Worm (Caenorhabditis elegans): ENCODE measurements around the gene T28A11.19.

Gene T28A11.19

DNA sequence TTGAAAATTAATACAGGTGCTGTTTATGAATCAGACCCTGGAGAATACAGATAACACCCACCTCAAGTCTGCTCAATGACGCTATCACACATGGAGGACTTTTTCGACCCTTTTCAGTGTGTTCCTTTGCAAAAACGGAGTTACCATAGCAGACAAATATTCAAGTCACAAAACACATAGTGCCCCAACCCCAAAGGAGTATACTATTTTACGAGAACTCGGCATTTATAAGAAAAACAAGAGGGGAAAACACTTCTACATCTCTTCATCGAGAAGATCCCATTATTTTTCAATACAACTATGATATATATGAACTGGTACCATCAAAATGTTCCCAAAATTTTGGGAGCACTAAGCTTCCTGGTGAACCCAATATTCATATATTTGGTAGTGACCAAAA lies 24.6 kb downstream of the T28A11.19 start, which contains the start of gene srj-7:
Gene srj-7 (plus strand): TSS at position 301 of the 400 bp plus-strand sequence.
- no peak for TF ChIP-seq mab-5 (tag; optimal IDR thresholded peaks at IDR 0.05)
- no peak for TF ChIP-seq mep-1 (tag; optimal IDR thresholded peaks at IDR 0.05)
- no peak for TF ChIP-seq zip-8 (tag; optimal IDR thresholded peaks at IDR 0.05)
- TF ChIP-seq blmp-1 (tag; optimal IDR thresholded peaks at IDR 0.05) = no peak
- no peak for TF ChIP-seq nhr-76 (tag; optimal IDR thresholded peaks at IDR 0.05)
- TF ChIP-seq elt-3 (tag; optimal IDR thresholded peaks at IDR 0.05) = no peak
- TF ChIP-seq drap-1 (GFP tag; optimal IDR thresholded peaks at IDR 0.05) = no peak
- no peak for TF ChIP-seq ceh-39 (tag; optimal IDR thresholded peaks at IDR 0.05)
- TF ChIP-seq mls-2 (tag; optimal IDR thresholded peaks at IDR 0.05) = no peak
- TF ChIP-seq lin-13 (tag; optimal IDR thresholded peaks at IDR 0.05) = no peak
- TF ChIP-seq nhr-2 (tag; optimal IDR thresholded peaks at IDR 0.05) = no peak
- TF ChIP-seq sptf-1 (tag; optimal IDR thresholded peaks at IDR 0.05) = no peak

DNA sequence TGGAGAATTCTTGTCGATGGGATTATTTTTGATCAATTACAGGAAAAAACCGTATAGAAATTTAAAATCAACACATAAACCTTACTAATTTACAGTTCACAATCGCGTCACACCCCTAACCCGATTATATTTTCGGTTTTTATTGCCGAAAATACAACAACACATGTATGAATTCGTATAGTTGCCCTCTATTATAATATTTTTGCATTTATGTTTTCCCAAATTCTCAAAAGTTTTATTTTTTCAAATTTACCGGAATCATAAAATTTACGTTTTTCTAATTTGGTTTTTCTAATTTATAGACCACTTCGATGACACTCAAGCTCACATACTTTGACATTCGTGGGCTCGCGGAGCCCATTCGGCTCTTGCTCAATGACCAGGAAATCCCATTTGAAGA lies 26.3 kb downstream of the T28A11.19 start, which contains the start of gene gst-23:
Gene gst-23 (plus strand): TSS at position 301 of the 400 bp plus-strand sequence.
- TF ChIP-seq tbx-8 (GFP tag; optimal IDR thresholded peaks at IDR 0.05) = no peak
- no peak for TF ChIP-seq M03D4.4 (tag; optimal IDR thresholded peaks at IDR 0.05)
- TF ChIP-seq nhr-76 (tag; optimal IDR thresholded peaks at IDR 0.05) = no peak
- no peak for TF ChIP-seq lin-32 (GFP tag; optimal IDR thresholded peaks at IDR 0.05)
- no peak for TF ChIP-seq nhr-12 (tag; optimal IDR thresholded peaks at IDR 0.05)
- TF ChIP-seq unc-62 (GFP tag; optimal IDR thresholded peaks at IDR 0.05) = no peak
- TF ChIP-seq ces-1 (GFP tag; optimal IDR thresholded peaks at IDR 0.05) = no peak
- TF ChIP-seq snpc-4 (tag; optimal IDR thresholded peaks at IDR 0.05) = no peak
- no peak for TF ChIP-seq flh-1 (GFP tag; optimal IDR thresholded peaks at IDR 0.05)
- TF ChIP-seq sem-2 (GFP tag; optimal IDR thresholded peaks at IDR 0.05) = no peak
- no peak for TF ChIP-seq ztf-11 (tag; optimal IDR thresholded peaks at IDR 0.05)
- no peak for TF ChIP-seq lin-13 (tag; optimal IDR thresholded peaks at IDR 0.05)
- no peak for TF ChIP-seq unc-120 (tag; optimal IDR thresholded peaks at IDR 0.05; ENCODE audit: poor library complexity, severe bottlenecking)
- TF ChIP-seq mls-2 (tag; optimal IDR thresholded peaks at IDR 0.05) = no peak

DNA sequence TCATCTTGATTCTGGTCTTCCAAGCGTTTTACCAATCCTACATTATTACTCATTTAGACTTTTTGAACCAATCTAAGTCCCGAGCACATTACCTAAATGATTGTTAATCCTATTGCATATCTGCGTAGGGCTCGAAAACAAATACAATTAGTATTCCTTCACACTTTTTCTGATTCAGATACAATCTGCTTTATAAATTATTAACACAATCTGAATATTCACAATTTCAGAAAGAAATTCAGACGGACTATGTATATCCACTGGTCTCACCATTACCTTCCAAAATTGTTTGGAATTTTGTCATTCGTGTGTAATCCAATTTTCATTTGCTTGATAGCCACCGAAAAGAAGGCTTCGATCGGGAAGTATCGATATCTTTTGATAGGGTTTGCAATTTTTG lies 28.1 kb downstream of the T28A11.19 start, which contains the start of gene srj-11:
Gene srj-11 (plus strand): TSS at position 250 of the 400 bp plus-strand sequence.
- TF ChIP-seq ceh-83 (GFP tag; optimal IDR thresholded peaks at IDR 0.05) (no peak), elt-3 (tag; optimal IDR thresholded peaks at IDR 0.05) (no peak), mep-1 (tag; optimal IDR thresholded peaks at IDR 0.05) (no peak), nhr-76 (tag; optimal IDR thresholded peaks at IDR 0.05) (no peak), blmp-1 (tag; optimal IDR thresholded peaks at IDR 0.05) (no peak), ces-1 (GFP tag; optimal IDR thresholded peaks at IDR 0.05) (no peak), unc-39 (tag; optimal IDR thresholded peaks at IDR 0.05) (no peak), mab-5 (tag; optimal IDR thresholded peaks at IDR 0.05) (no peak), zip-8 (tag; optimal IDR thresholded peaks at IDR 0.05) (no peak), snpc-4 (tag; optimal IDR thresholded peaks at IDR 0.05) (no peak), ceh-43 (GFP tag; optimal IDR thresholded peaks at IDR 0.05) (no peak)

DNA sequence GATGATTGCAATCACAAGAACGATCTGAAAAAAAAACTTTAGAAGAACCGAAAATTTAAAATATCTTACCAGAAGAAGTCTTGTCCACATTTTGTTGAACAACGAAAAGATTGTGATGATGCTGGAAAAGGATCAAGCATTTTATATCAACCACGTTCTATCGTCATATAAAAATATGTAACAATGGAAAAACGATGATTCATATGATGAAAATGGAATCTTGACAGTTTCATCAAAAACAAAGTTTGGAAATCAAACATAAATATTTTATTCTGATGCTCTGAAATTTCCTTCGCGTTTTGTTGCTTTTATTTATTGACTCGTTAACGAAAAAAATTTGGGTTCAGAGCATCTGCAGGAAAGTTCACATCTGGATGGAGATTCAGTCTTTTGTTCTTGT lies 32.7 kb downstream of the T28A11.19 start, which contains the start of the genes K08D9.9 and str-16:
Gene K08D9.9 (minus strand): TSS at position 101 of the 400 bp plus-strand sequence.
Gene str-16 (plus strand): TSS at position 266 of the 400 bp plus-strand sequence.
- TF ChIP-seq M03D4.4 (tag; optimal IDR thresholded peaks at IDR 0.05) = no peak
- no peak for TF ChIP-seq ztf-11 (tag; optimal IDR thresholded peaks at IDR 0.05)
- no peak for TF ChIP-seq cnd-1 (tag; optimal IDR thresholded peaks at IDR 0.05)
- TF ChIP-seq elt-1 (tag; optimal IDR thresholded peaks at IDR 0.05; ENCODE audit: borderline replicate concordance, insufficient read depth) = no peak
- TF ChIP-seq ham-2 (GFP tag; optimal IDR thresholded peaks at IDR 0.05) = no peak
- TF ChIP-seq hlh-1 (tag; optimal IDR thresholded peaks at IDR 0.05) = no peak
- TF ChIP-seq lin-32 (GFP tag; optimal IDR thresholded peaks at IDR 0.05) = no peak
- no peak for TF ChIP-seq pha-4 (tag; optimal IDR thresholded peaks at IDR 0.05)
- TF ChIP-seq ceh-43 (GFP tag; optimal IDR thresholded peaks at IDR 0.05) = no peak
- no peak for TF ChIP-seq sptf-1 (tag; optimal IDR thresholded peaks at IDR 0.05)
- TF ChIP-seq bed-3 (GFP tag; optimal IDR thresholded peaks at IDR 0.05) = no peak
- no peak for TF ChIP-seq flh-1 (GFP tag; optimal IDR thresholded peaks at IDR 0.05)
- TF ChIP-seq mls-2 (tag; optimal IDR thresholded peaks at IDR 0.05) = no peak
- TF ChIP-seq tbx-8 (GFP tag; optimal IDR thresholded peaks at IDR 0.05) = no peak
- TF ChIP-seq nhr-76 (tag; optimal IDR thresholded peaks at IDR 0.05) = no peak
- no peak for TF ChIP-seq drap-1 (GFP tag; optimal IDR thresholded peaks at IDR 0.05)

All from whole organism, mixed stage, embryonic.